Worm (Caenorhabditis elegans): Measurements from ENCODE around the gene dpl-1.

dpl-1 gene

ce11 chrII:9213055-9213708, 43.5 kb downstream of the dpl-1 start, which contains the start of gene znfx-1:
znfx-1 (plus strand) TSS chrII:9213658.
- TF ChIP-seq xnd-1 (tag; optimal IDR thresholded peaks at IDR 0.05) (peak; percentile 90), madf-8 (GFP tag; conservative IDR thresholded peaks at IDR 0.05) (peak; percentile 86), F33H1.4 (GFP tag; IDR thresholded peaks at IDR 0.05) (peak; percentile 96), rpc-1 (optimal IDR thresholded peaks at IDR 0.05) (no peak), rpc-1 (tag; optimal IDR thresholded peaks at IDR 0.05) (peak; percentile 0), snpc-1.1 (tag; optimal IDR thresholded peaks at IDR 0.05; ENCODE audit: insufficient read depth) (peak; percentile 79), lin-54 (GFP tag; optimal IDR thresholded peaks at IDR 0.05) (peak; percentile 44), D2030.7 (GFP tag; IDR thresholded peaks at IDR 0.05) (peak; percentile 85), F49E8.2 (tag; optimal IDR thresholded peaks at IDR 0.05; ENCODE audit: insufficient read depth) (peak; percentile 75), ztf-18 (tag; optimal IDR thresholded peaks at IDR 0.05) (no peak), snpc-4 (GFP tag; optimal IDR thresholded peaks at IDR 0.05) (peak; percentile 13), snpc-4 (tag; optimal IDR thresholded peaks at IDR 0.05) (peak in 3 of 4 experiments; percentile 16 to 27 (median 18)), attf-5 (GFP tag; optimal IDR thresholded peaks at IDR 0.05) (no peak), snpc-1.3 (tag; optimal IDR thresholded peaks at IDR 0.05; ENCODE audit: insufficient read depth) (peak; percentile 62), hlh-26 (GFP tag; conservative IDR thresholded peaks at IDR 0.05) (no peak), tbp1 (GFP tag; optimal IDR thresholded peaks at IDR 0.05) (peak; percentile 50), ceh-91 (GFP tag; IDR thresholded peaks at IDR 0.05) (peak; percentile 80), unc-130 (GFP tag; optimal IDR thresholded peaks at IDR 0.05) (peak; percentile 34), efl-1 (GFP tag; optimal IDR thresholded peaks at IDR 0.05) (peak; percentile 93), rcor-1 (GFP tag; IDR thresholded peaks at IDR 0.05) (peak; percentile 51; the same call in 1 of the 2 replicates), let-526 (GFP tag; IDR thresholded peaks at IDR 0.05) (no peak), B0019.2 (GFP tag; conservative IDR thresholded peaks at IDR 0.05) (peak; percentile 60; the same call in 1 of the 2 replicates), him-1 (tag; optimal IDR thresholded peaks at IDR 0.05) (no peak), dpl-1 (GFP tag; optimal IDR thresholded peaks at IDR 0.05) (peak; percentile 83), Y53G8AR.9 (GFP tag; conservative IDR thresholded peaks at IDR 0.05) (0 out of 2 replicates have a peak, but pooled peaks have one; percentile 24), let-607 (tag; optimal IDR thresholded peaks at IDR 0.05) (no peak), dox-1 (GFP tag; IDR thresholded peaks at IDR 0.05) (0 out of 2 replicates have a peak, but pooled peaks have one; percentile 24), akir-1 (GFP tag; optimal IDR thresholded peaks at IDR 0.05) (no peak), snpc-3.4 (tag; optimal IDR thresholded peaks at IDR 0.05) (peak; percentile 84), madf-6 (GFP tag; IDR thresholded peaks at IDR 0.05) (peak; percentile 96), lsl-1 (GFP tag; optimal IDR thresholded peaks at IDR 0.05) (peak; percentile 96), ztf-6 (GFP tag; IDR thresholded peaks at IDR 0.05) (no peak)

Data from whole organism, young adult.